Fruit fly (Drosophila melanogaster): Measurements from ENCODE around the gene CG42526.
A peak's percentile ranks its signal among the peaks of the same experiment; 100 is the strongest.

Gene CG42526

DNA sequence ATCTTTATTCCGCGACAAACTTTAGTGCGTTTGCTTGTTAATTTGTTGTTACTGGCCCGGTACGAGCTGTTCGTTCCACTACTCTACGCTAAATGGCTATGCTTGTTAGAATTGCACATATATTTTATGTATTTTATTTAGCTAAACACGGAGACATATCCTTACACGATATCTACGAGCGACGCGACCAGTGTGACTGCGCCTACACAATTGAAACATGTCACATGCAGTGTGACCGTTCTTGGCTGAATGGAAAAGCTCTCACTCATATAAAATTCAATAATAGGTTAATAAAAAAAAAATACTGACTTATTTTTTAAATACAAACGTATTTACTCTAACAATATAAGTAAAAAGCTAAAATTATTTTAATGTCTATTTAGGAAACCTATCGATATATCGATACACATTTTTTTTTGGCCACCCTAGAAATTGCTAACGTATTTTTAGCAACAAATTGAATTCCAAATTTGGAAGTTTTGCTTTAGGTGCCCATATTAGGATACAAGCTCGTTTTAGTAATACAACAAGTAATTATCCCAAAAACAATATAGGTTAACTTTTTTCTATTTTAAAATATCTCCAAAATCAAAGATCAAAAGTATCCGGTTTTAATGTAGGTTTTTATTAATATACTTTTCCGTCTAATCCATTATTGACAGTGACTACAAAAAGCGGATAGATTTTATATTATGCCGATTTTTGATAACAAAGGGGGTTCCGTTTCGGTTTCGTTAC, 36.0 kb downstream of the CG42526 start, which contains the start of gene CG4080 (continued):
- TF ChIP-seq sug (tag; optimal IDR thresholded peaks at IDR 0.05) = peak; percentile 22
- no peak for TF ChIP-seq CG11398 (GFP tag; optimal IDR thresholded peaks at IDR 0.05)
- peak; percentile 7 for TF ChIP-seq MTF-1 (GFP tag; optimal IDR thresholded peaks at IDR 0.05; ENCODE audit: borderline replicate concordance)
- peak; percentile 79 for TF ChIP-seq Ets65A (GFP tag)
- no peak for TF ChIP-seq CG10979 (tag; optimal IDR thresholded peaks at IDR 0.05)
- TF ChIP-seq row (GFP tag; IDR thresholded peaks at IDR 0.05) = peak; percentile 70
- peak; percentile 90 for TF ChIP-seq Scr (GFP tag; IDR thresholded peaks at IDR 0.05; ENCODE audit: partially characterized antibody)
- no peak for TF ChIP-seq zfh1 (GFP tag; IDR thresholded peaks at IDR 0.05)
- no peak for TF ChIP-seq CG10209 (GFP tag; optimal IDR thresholded peaks at IDR 0.05)
- peak; percentile 86 for TF ChIP-seq BEAF-32 (GFP tag; optimal IDR thresholded peaks at IDR 0.05)
- TF ChIP-seq chm (GFP tag; IDR thresholded peaks at IDR 0.05) = peak; percentile 13; the same call in 1 of the 2 replicates
- peak; percentile 9 for TF ChIP-seq pnt (GFP tag; optimal IDR thresholded peaks at IDR 0.05)
- TF ChIP-seq CG8478 (optimal IDR thresholded peaks at IDR 0.05) = no peak
- no peak for TF ChIP-seq CG2875 (GFP tag; optimal IDR thresholded peaks at IDR 0.05)
- no peak for TF ChIP-seq TFAM (GFP tag; optimal IDR thresholded peaks at IDR 0.05)
- no peak for TF ChIP-seq CG10565 (GFP tag; optimal IDR thresholded peaks at IDR 0.05)
- no peak for TF ChIP-seq gro (GFP tag; optimal IDR thresholded peaks at IDR 0.05)
- TF ChIP-seq Fer1 (GFP tag; optimal IDR thresholded peaks at IDR 0.05) = peak; percentile 19
- TF ChIP-seq lilli (GFP tag; optimal IDR thresholded peaks at IDR 0.05) = peak; percentile 52
- peak; percentile 62; the same call in 1 of the 2 replicates for TF ChIP-seq CG2129 (GFP tag; IDR thresholded peaks at IDR 0.05; ENCODE audit: partially characterized antibody)
- TF ChIP-seq Trl (optimal IDR thresholded peaks at IDR 0.05) = no peak
- no peak for TF ChIP-seq Trl (GFP tag; optimal IDR thresholded peaks at IDR 0.05)
- TF ChIP-seq Max (GFP tag; optimal IDR thresholded peaks at IDR 0.05) = peak; percentile 38
- no peak for TF ChIP-seq wor (GFP tag; IDR thresholded peaks at IDR 0.05)
- no peak for TF ChIP-seq dysf (GFP tag; IDR thresholded peaks at IDR 0.05)
- no peak; the same call in 2 of the 3 replicates for TF ChIP-seq jigr1 (GFP tag; IDR thresholded peaks at IDR 0.05)
- TF ChIP-seq Mad (GFP tag; optimal IDR thresholded peaks at IDR 0.05) = peak; percentile 26
- peak; percentile 57; the same call in 1 of the 4 replicates for TF ChIP-seq chinmo (GFP tag; IDR thresholded peaks at IDR 0.05; ENCODE audit: partially characterized antibody)
- no peak for TF ChIP-seq CG8388 (GFP tag; optimal IDR thresholded peaks at IDR 0.05)
- TF ChIP-seq kah (GFP tag; optimal IDR thresholded peaks at IDR 0.05) = no peak
- TF ChIP-seq CG14860 (GFP tag; IDR thresholded peaks at IDR 0.05; ENCODE audit: partially characterized antibody) = peak; percentile 59
- TF ChIP-seq CG18764 (GFP tag; optimal IDR thresholded peaks at IDR 0.05) = no peak
- TF ChIP-seq CG11247 (GFP tag; IDR thresholded peaks at IDR 0.05) = no peak
- TF ChIP-seq scrt (GFP tag; optimal IDR thresholded peaks at IDR 0.05) = peak; percentile 46
- no peak for TF ChIP-seq mirr (GFP tag; optimal IDR thresholded peaks at IDR 0.05)
- peak; percentile 26 for TF ChIP-seq grn (GFP tag; optimal IDR thresholded peaks at IDR 0.05)
- TF ChIP-seq CG11723 (GFP tag; optimal IDR thresholded peaks at IDR 0.05) = no peak
- no peak for TF ChIP-seq ac (GFP tag; optimal IDR thresholded peaks at IDR 0.05)
- no peak for TF ChIP-seq Gsc (GFP tag; IDR thresholded peaks at IDR 0.05)
- TF ChIP-seq Chrac-16 (GFP tag; optimal IDR thresholded peaks at IDR 0.05) = no peak
- TF ChIP-seq CG7786 (GFP tag; optimal IDR thresholded peaks at IDR 0.05) = no peak
- no peak for TF ChIP-seq bcd (GFP tag; optimal IDR thresholded peaks at IDR 0.05)
- TF ChIP-seq CG1602 (GFP tag; optimal IDR thresholded peaks at IDR 0.05) = no peak
- no peak for TF ChIP-seq CG16815 (GFP tag; optimal IDR thresholded peaks at IDR 0.05)
- no peak for TF ChIP-seq HmgD (GFP tag; optimal IDR thresholded peaks at IDR 0.05)
- no peak for TF ChIP-seq jing (GFP tag; optimal IDR thresholded peaks at IDR 0.05)
- TF ChIP-seq tx (GFP tag; optimal IDR thresholded peaks at IDR 0.05) = no peak
- TF ChIP-seq crol (GFP tag; IDR thresholded peaks at IDR 0.05) = no peak
- TF ChIP-seq Lim3 (GFP tag; IDR thresholded peaks at IDR 0.05) = no peak
- no peak for TF ChIP-seq vfl (GFP tag; optimal IDR thresholded peaks at IDR 0.05)
- peak; percentile 33 for TF ChIP-seq CG10543 (GFP tag; optimal IDR thresholded peaks at IDR 0.05)
